Fruit fly (Drosophila melanogaster) whole organism, adult: ENCODE data around the gene CG4970.

Experiments used
- CG11617 ChIP-seq: fragments of 200-800 bp; sonication (Bioruptor generic); optimal IDR thresholded peaks from 2 replicates; lab custom pipeline; 2017; ENCODE audit warnings: mild to moderate bottlenecking, missing biosample characterization, missing genetic modification reagents, missing genetic modification characterization
- CG12768 ChIP-seq: fragments of 200-800 bp; sonication (Bioruptor generic); optimal IDR thresholded peaks from 2 replicates; lab custom pipeline; 2017; ENCODE audit warnings: missing biosample characterization, missing genetic modification characterization, mild to moderate bottlenecking, moderate library complexity, missing genetic modification reagents
- CG14711 ChIP-seq: fragments of 200-800 bp; sonication (Bioruptor generic); optimal IDR thresholded peaks from 2 replicates; lab custom pipeline; 2018; ENCODE audit warnings: missing biosample characterization, mild to moderate bottlenecking, missing genetic modification characterization, moderate library complexity
- CG1620 ChIP-seq: fragments of 200-800 bp; sonication (Bioruptor generic); optimal IDR thresholded peaks from 2 replicates; lab custom pipeline; 2016; ENCODE audit warnings: missing biosample characterization, missing genetic modification characterization
- CG33017 ChIP-seq: fragments of 200-800 bp; sonication (Bioruptor generic); optimal IDR thresholded peaks from 2 replicates; lab custom pipeline; 2018; ENCODE audit warnings: missing biosample characterization, mild to moderate bottlenecking, missing genetic modification characterization, moderate library complexity
- CG5204 ChIP-seq: fragments of 200-800 bp; sonication (Bioruptor generic); optimal IDR thresholded peaks from 2 replicates; lab custom pipeline; 2016; ENCODE audit warnings: missing biosample characterization, missing genetic modification characterization
- CG7045 ChIP-seq: fragments of 200-800 bp; sonication (Bioruptor generic); optimal IDR thresholded peaks from 2 replicates; lab custom pipeline; 2017; ENCODE audit warnings: missing biosample characterization, mild to moderate bottlenecking, missing genetic modification characterization
- CG7101 ChIP-seq: fragments of 200-800 bp; sonication (Bioruptor generic); optimal IDR thresholded peaks from 2 replicates; lab custom pipeline; 2018; ENCODE audit warnings: missing biosample characterization, mild to moderate bottlenecking, missing genetic modification characterization, moderate library complexity
- Clk ChIP-seq: fragments of 200-800 bp; sonication (Bioruptor generic); optimal IDR thresholded peaks from 2 replicates; lab custom pipeline; 2017; ENCODE audit warnings: missing biosample characterization, missing genetic modification characterization
- Crg-1 ChIP-seq: fragments of 200-800 bp; sonication (Bioruptor generic); optimal IDR thresholded peaks from 2 replicates; lab custom pipeline; 2016; ENCODE audit warnings: missing biosample characterization, missing genetic modification characterization
- Hr96 ChIP-seq: fragments of 200-800 bp; sonication (Bioruptor generic); optimal IDR thresholded peaks from 2 replicates; lab custom pipeline; 2016; ENCODE audit warnings: missing biosample characterization, missing genetic modification characterization
- Mnt ChIP-seq: fragments of 200-800 bp; sonication (Bioruptor generic); optimal IDR thresholded peaks from 2 replicates; lab custom pipeline; 2016; ENCODE audit warnings: missing biosample characterization, mild to moderate bottlenecking, missing genetic modification characterization
- bab1 ChIP-seq: fragments of 200-800 bp; sonication (Bioruptor generic); optimal IDR thresholded peaks from 3 replicates; lab custom pipeline; 2019; ENCODE audit warnings: missing biosample characterization, mild to moderate bottlenecking, missing genetic modification characterization, moderate library complexity
- cic ChIP-seq: fragments of 200-800 bp; sonication (Bioruptor generic); optimal IDR thresholded peaks from 2 replicates; lab custom pipeline; 2017; ENCODE audit warnings: missing biosample characterization, mild to moderate bottlenecking, missing genetic modification characterization, moderate library complexity
- cnc ChIP-seq, 2 experiments: fragments of >200 bp; optimal IDR thresholded peaks; 2 replicates each; lab custom pipeline; 2017
- kay ChIP-seq: fragments of 200-800 bp; sonication (Bioruptor generic); peaks from one replicate; lab custom pipeline; 2016; ENCODE audit warnings: missing biosample characterization, missing genetic modification characterization, borderline replicate concordance
- ovo ChIP-seq: fragments of 200-800 bp; sonication (Bioruptor generic); optimal IDR thresholded peaks from 2 replicates; lab custom pipeline; 2016; ENCODE audit warnings: missing biosample characterization, missing genetic modification characterization
- pad ChIP-seq: fragments of 200-800 bp; sonication (Bioruptor generic); optimal IDR thresholded peaks from 3 replicates; lab custom pipeline; 2017; ENCODE audit warnings: missing biosample characterization, missing genetic modification characterization, mild to moderate bottlenecking, moderate library complexity, missing genetic modification reagents
- tj ChIP-seq: fragments of 200-800 bp; sonication (Bioruptor generic); optimal IDR thresholded peaks from 3 replicates; lab custom pipeline; 2017; ENCODE audit warnings: missing biosample characterization, mild to moderate bottlenecking, missing genetic modification characterization, moderate library complexity
- toe ChIP-seq: fragments of 200-800 bp; sonication (Bioruptor generic); optimal IDR thresholded peaks from 2 replicates; lab custom pipeline; 2016; ENCODE audit warnings: missing biosample characterization, missing genetic modification characterization

Gene CG4970

DNA sequence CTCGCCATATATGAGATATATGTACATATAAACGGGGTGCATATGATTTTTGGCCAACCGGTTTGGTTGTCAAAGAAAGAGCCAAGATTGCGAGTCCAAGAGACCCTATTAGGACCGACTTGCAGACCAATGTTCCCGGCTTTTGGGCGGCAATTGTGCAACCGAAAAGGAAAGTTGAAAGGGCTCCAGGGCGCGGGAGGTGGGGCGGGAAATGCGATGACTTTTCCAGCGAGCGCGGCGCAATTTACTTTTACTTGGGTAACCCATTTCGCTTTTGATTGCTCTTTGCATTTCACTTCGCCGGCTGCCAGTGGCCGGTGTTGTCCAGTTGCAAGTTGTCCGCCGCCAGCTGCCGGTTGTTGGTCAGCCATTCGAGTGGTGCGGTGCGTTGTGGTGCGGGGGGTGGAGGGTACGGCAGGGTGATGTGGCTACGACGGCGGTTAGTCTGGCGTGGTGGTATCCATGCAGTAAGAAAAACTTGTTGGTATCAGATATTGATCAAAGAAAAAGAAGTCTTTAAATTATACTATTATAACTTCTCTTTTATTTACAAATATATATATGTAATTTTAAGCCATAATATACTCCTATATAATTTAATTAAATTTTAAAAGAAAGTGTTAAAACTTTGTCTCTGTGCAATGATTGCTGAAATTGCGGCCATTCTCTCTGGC lies 12.2 kb upstream of the CG4970 start:
- TF ChIP-seq cnc (optimal IDR thresholded peaks at IDR 0.05; lab: Kevin White, UChicago) (no peak), CG5204 (GFP tag; lab: Kevin White, UChicago) (no peak), kay (GFP tag; lab: Kevin White, UChicago) (no peak), CG7045 (GFP tag; lab: Kevin White, UChicago) (no peak), ovo (no peak), CG14711 (no peak), CG33017 (tag; lab: Kevin White, UChicago) (no peak), bab1 (GFP tag; lab: Kevin White, UChicago) (no peak), toe (GFP tag; lab: Kevin White, UChicago) (no peak), CG11617 (GFP tag; lab: Kevin White, UChicago) (no peak), Crg-1 (GFP tag; lab: Kevin White, UChicago) (no peak), tj (GFP tag; lab: Kevin White, UChicago) (no peak), Mnt (GFP tag; lab: Kevin White, UChicago) (no peak), Clk (GFP tag; lab: Kevin White, UChicago) (no peak), cic (GFP tag; lab: Kevin White, UChicago) (no peak), Hr96 (no peak), CG12768 (no peak), CG1620 (GFP tag; lab: Kevin White, UChicago) (no peak), CG7101 (tag; lab: Kevin White, UChicago) (no peak)

- TF ChIP-seq ovo (no peak), toe (GFP tag; lab: Kevin White, UChicago) (no peak), Mnt (GFP tag; lab: Kevin White, UChicago) (no peak), bab1 (GFP tag; lab: Kevin White, UChicago) (no peak), CG7101 (tag; lab: Kevin White, UChicago) (no peak)
Observed at dm6 chr2L:11519532-11519931, 2.3 kb downstream of the CG4970 start, which contains the start of gene CG14929. TSS of gene CG14929 (plus strand) at chr2L:11519832.

DNA sequence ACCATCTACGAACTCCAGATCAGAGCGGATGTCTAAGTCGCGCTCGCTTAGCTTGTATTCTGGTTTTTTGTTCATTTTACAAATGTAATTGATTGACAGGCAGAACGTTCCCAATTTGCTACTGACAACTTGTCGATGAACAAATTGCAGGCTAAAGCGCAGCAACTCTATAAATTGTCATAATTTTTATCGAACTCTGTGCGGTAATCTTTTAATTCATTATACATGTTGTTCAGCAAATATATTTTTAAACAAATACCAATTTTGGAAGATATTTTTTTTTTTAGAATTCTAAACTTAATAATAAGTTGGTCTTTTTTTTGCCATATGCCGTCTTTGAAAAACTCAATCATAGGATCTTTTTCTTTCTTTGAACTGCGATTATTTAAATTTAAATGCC lies 4.0 kb downstream of the CG4970 start, which contains the start of gene CG14930:
Gene CG14930 (minus strand): TSS at position 101 of the 400 bp plus-strand sequence.
- TF ChIP-seq CG14711 (no peak), pad (GFP tag; lab: Kevin White, UChicago) (no peak), toe (GFP tag; lab: Kevin White, UChicago) (no peak), kay (GFP tag; lab: Kevin White, UChicago) (no peak), CG11617 (GFP tag; lab: Kevin White, UChicago) (no peak), bab1 (GFP tag; lab: Kevin White, UChicago) (no peak)

- no peak for TF ChIP-seq kay (GFP tag; lab: Kevin White, UChicago)
- TF ChIP-seq tj (GFP tag; lab: Kevin White, UChicago), result no peak
- no peak for TF ChIP-seq Mnt (GFP tag; lab: Kevin White, UChicago)
- no peak for TF ChIP-seq Hr96
- no peak for TF ChIP-seq cnc (optimal IDR thresholded peaks at IDR 0.05; lab: Kevin White, UChicago)
- TF ChIP-seq CG33017 (tag; lab: Kevin White, UChicago), result no peak
Observed at dm6 chr2L:11522676-11523075, 5.5 kb downstream of the CG4970 start, which contains the start of gene CG43153. TSS of gene CG43153 (minus strand) at chr2L:11522776.

DNA sequence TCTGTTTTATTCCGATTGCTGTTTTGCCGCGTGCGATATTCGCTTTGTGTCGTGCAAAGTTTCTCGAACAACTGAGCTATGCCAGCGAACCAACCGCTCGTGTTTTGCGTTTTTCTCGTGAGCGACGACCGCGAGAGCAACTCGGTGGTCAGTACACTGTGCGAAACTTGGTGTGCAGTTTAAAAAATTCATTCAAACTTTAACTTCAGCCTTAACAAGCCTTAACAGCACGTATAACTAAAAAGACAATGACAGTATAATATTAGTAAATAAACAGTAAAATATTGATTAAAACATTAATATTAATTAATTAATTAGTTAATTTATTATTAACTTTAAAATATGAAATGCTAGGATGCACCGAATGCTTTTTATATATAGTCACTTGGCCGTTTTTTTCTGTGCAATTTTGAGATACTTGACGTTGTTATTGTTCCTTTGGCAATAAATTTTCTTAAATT lies 11.0 kb downstream of the CG4970 start, which contains the start of gene CG31705:
Gene CG31705 (minus strand): TSS at position 77 of the 461 bp plus-strand sequence.
- TF ChIP-seq cnc (optimal IDR thresholded peaks at IDR 0.05; lab: Kevin White, UChicago), result no peak
- TF ChIP-seq kay (GFP tag; lab: Kevin White, UChicago), result peak; percentile 21
- peak; percentile 5 for TF ChIP-seq CG33017 (tag; lab: Kevin White, UChicago)
- TF ChIP-seq toe (GFP tag; lab: Kevin White, UChicago), result peak; percentile 38
- no peak for TF ChIP-seq Clk (GFP tag; lab: Kevin White, UChicago)
- TF ChIP-seq CG1620 (GFP tag; lab: Kevin White, UChicago), result no peak
- no peak for TF ChIP-seq Crg-1 (GFP tag; lab: Kevin White, UChicago)
- TF ChIP-seq CG5204 (GFP tag; lab: Kevin White, UChicago), result no peak
- TF ChIP-seq CG12768, result peak; percentile 75
- no peak for TF ChIP-seq Mnt (GFP tag; lab: Kevin White, UChicago)
- peak; percentile 31 for TF ChIP-seq CG14711
- TF ChIP-seq pad (GFP tag; lab: Kevin White, UChicago), result peak; percentile 45
- TF ChIP-seq CG7101 (tag; lab: Kevin White, UChicago), result peak; percentile 60
- peak; percentile 78 for TF ChIP-seq bab1 (GFP tag; lab: Kevin White, UChicago)
- peak; percentile 57 for TF ChIP-seq CG11617 (GFP tag; lab: Kevin White, UChicago)
- no peak for TF ChIP-seq ovo
- no peak for TF ChIP-seq Hr96
- TF ChIP-seq cic (GFP tag; lab: Kevin White, UChicago), result peak; percentile 22
- peak; percentile 82 for TF ChIP-seq CG7045 (GFP tag; lab: Kevin White, UChicago)
- TF ChIP-seq tj (GFP tag; lab: Kevin White, UChicago), result peak; percentile 52

- TF ChIP-seq toe (GFP tag; lab: Kevin White, UChicago) (no peak), CG12768 (no peak)
Observed at dm6 chr2L:11530952-11531351, 13.8 kb downstream of the CG4970 start, which contains the start of gene CG31706. TSS of gene CG31706 (minus strand) at chr2L:11531052.
